Fruit fly (Drosophila melanogaster) whole organism, wandering third instar larva: Measurements from ENCODE around the gene CG11109.
A peak's percentile ranks its signal among the peaks of the same experiment; 100 is the strongest.

ENCODE experiments used
- Abd-B ChIP-seq: fragments of >200 bp; optimal IDR thresholded peaks from 2 replicates; lab custom pipeline; 2017; ENCODE audit warnings: missing biosample characterization, missing genetic modification characterization
- CG32264 ChIP-seq: fragments of 200-800 bp; sonication (Bioruptor generic); optimal IDR thresholded peaks from 2 replicates; lab custom pipeline; 2016; ENCODE audit warnings: missing biosample characterization, missing genetic modification characterization
- CG9705 ChIP-seq: fragments of 200-800 bp; sonication (Bioruptor generic); optimal IDR thresholded peaks from 2 replicates; lab custom pipeline; 2018; ENCODE audit warnings: missing biosample characterization, mild to moderate bottlenecking, missing genetic modification characterization
- CrebA ChIP-seq: fragments of 200-800 bp; sonication (Bioruptor generic); optimal IDR thresholded peaks from 2 replicates; lab custom pipeline; 2016; ENCODE audit warnings: missing biosample characterization, mild to moderate bottlenecking, missing genetic modification characterization, borderline replicate concordance
- Dfd ChIP-seq: fragments of >200 bp; optimal IDR thresholded peaks from 2 replicates; lab custom pipeline; 2017; ENCODE audit warnings: missing biosample characterization, missing genetic modification characterization
- Dif ChIP-seq: fragments of 200-275, 200-300 bp; sonication (Bioruptor generic); optimal IDR thresholded peaks from 2 replicates; lab custom pipeline; 2018; ENCODE audit warnings: missing biosample characterization, missing genetic modification characterization; ENCODE audit not compliant: partially characterized antibody
- GATAd ChIP-seq: sonication (Bioruptor generic); optimal IDR thresholded peaks from 2 replicates; lab custom pipeline; 2016; ENCODE audit warnings: missing biosample characterization, missing genetic modification characterization
- HLH106 ChIP-seq: fragments of 200-800 bp; optimal IDR thresholded peaks from 3 replicates; lab custom pipeline; 2019; ENCODE audit warnings: missing biosample characterization, mild to moderate bottlenecking, missing genetic modification characterization, moderate library complexity
- Hnf4 ChIP-seq: fragments of 200-800 bp; sonication (Bioruptor generic); optimal IDR thresholded peaks from 2 replicates; lab custom pipeline; 2016; ENCODE audit warnings: missing biosample characterization, mild to moderate bottlenecking, missing genetic modification characterization
- Hr78 ChIP-seq: fragments of >200 bp; optimal IDR thresholded peaks from 2 replicates; lab custom pipeline; 2017; ENCODE audit warnings: missing biosample characterization, missing genetic modification characterization
- Hr83 ChIP-seq: fragments of 200-300 bp; sonication (Bioruptor generic); optimal IDR thresholded peaks from 2 replicates; lab custom pipeline; 2016; ENCODE audit warnings: missing biosample characterization, mild to moderate bottlenecking, missing genetic modification characterization, moderate library complexity; ENCODE audit not compliant: poor library complexity, severe bottlenecking
- Jra ChIP-seq: sonication (Bioruptor generic); optimal IDR thresholded peaks from 2 replicates; lab custom pipeline; 2016; ENCODE audit warnings: missing biosample characterization, missing genetic modification characterization
- Mio ChIP-seq: sonication (Bioruptor generic); optimal IDR thresholded peaks from 2 replicates; lab custom pipeline; 2016; ENCODE audit warnings: missing biosample characterization, missing genetic modification characterization
- Myc ChIP-seq: fragments of >200 bp; optimal IDR thresholded peaks from 2 replicates; lab custom pipeline; 2017
- N ChIP-seq: fragments of >200 bp; optimal IDR thresholded peaks from 2 replicates; lab custom pipeline; 2018; ENCODE audit warnings: missing biosample characterization, missing external identifiers, missing genetic modification characterization
- OdsH ChIP-seq: fragments of 200-800 bp; sonication (Bioruptor generic); optimal IDR thresholded peaks from 2 replicates; lab custom pipeline; 2016; ENCODE audit warnings: missing biosample characterization, mild to moderate bottlenecking, missing genetic modification characterization
- Rel ChIP-seq, 2 experiments: fragments of 200-800 bp; sonication (Bioruptor generic) in 1 of 2; optimal IDR thresholded peaks; 2 replicates in 1 of 2; 3 replicates in 1 of 2; lab custom pipeline; 2016 to 2019; ENCODE audit warnings: mild to moderate bottlenecking in 2 of 2, missing biosample characterization in 2 of 2, missing genetic modification characterization in 2 of 2, moderate library complexity in 1 of 2
- Sp1 ChIP-seq: fragments of 200-800 bp; sonication (Bioruptor generic); optimal IDR thresholded peaks from 3 replicates; lab custom pipeline; 2019; ENCODE audit warnings: missing biosample characterization, mild to moderate bottlenecking, missing genetic modification characterization, moderate library complexity
- Vsx2 ChIP-seq: fragments of 200-300, 225-300 bp; sonication (Bioruptor generic); optimal IDR thresholded peaks from 2 replicates; lab custom pipeline; 2018; ENCODE audit warnings: missing biosample characterization, missing genetic modification characterization; ENCODE audit not compliant: partially characterized antibody
- br ChIP-seq: fragments of 200-800 bp; sonication (Bioruptor generic); optimal IDR thresholded peaks from 2 replicates; lab custom pipeline; 2016; ENCODE audit warnings: missing biosample characterization, missing genetic modification characterization
- brk ChIP-seq: fragments of 200-800 bp; sonication (Bioruptor generic); optimal IDR thresholded peaks from 2 replicates; lab custom pipeline; 2016; ENCODE audit warnings: missing biosample characterization, mild to moderate bottlenecking, missing genetic modification characterization
- dl ChIP-seq, 2 experiments: fragments of 175-275, 200-275 bp in 1 of 2; fragments of 200-275 bp in 1 of 2; sonication (Bioruptor generic); optimal IDR thresholded peaks; lab custom pipeline; 2018; ENCODE audit warnings: mild to moderate bottlenecking in 2 of 2, missing biosample characterization in 2 of 2, missing genetic modification characterization in 2 of 2, moderate library complexity in 2 of 2; ENCODE audit not compliant: partially characterized antibody in 2 of 2, insufficient read depth in 1 of 2
- dmrt93B ChIP-seq: fragments of 200-800 bp; sonication (Bioruptor generic); optimal IDR thresholded peaks from 2 replicates; lab custom pipeline; 2018; ENCODE audit warnings: missing biosample characterization, mild to moderate bottlenecking, missing genetic modification characterization
- dsf ChIP-seq: sonication (Bioruptor generic); optimal IDR thresholded peaks from 2 replicates; lab custom pipeline; 2016; ENCODE audit warnings: missing biosample characterization, missing genetic modification characterization, borderline replicate concordance
- ey ChIP-seq: fragments of 200-800 bp; sonication (Bioruptor generic); optimal IDR thresholded peaks from 2 replicates; lab custom pipeline; 2016; ENCODE audit warnings: missing biosample characterization, missing genetic modification characterization
- foxo ChIP-seq, 2 experiments: fragments of 200-800 bp; sonication (Bioruptor generic); optimal IDR thresholded peaks; 2 replicates in 1 of 2; 3 replicates in 1 of 2; lab custom pipeline; 2016 to 2017; ENCODE audit warnings: missing biosample characterization in 2 of 2, missing genetic modification characterization in 2 of 2
- fru ChIP-seq: fragments of 200-800 bp; sonication (Bioruptor generic); optimal IDR thresholded peaks from 3 replicates; lab custom pipeline; 2016; ENCODE audit warnings: missing biosample characterization, mild to moderate bottlenecking, missing genetic modification characterization
- h ChIP-seq: fragments of 200-800 bp; sonication (Bioruptor generic); optimal IDR thresholded peaks from 3 replicates; lab custom pipeline; 2016; ENCODE audit warnings: missing biosample characterization, mild to moderate bottlenecking, missing genetic modification characterization
- jim ChIP-seq: fragments of 175-275, 200-325 bp; sonication (Bioruptor generic); optimal IDR thresholded peaks from 2 replicates; lab custom pipeline; 2016; ENCODE audit warnings: missing biosample characterization, mild to moderate bottlenecking, missing genetic modification characterization
- lola ChIP-seq: fragments of >200 bp; optimal IDR thresholded peaks from 2 replicates; lab custom pipeline; 2017; ENCODE audit warnings: missing biosample characterization, missing genetic modification characterization
- pan ChIP-seq: fragments of >200 bp; optimal IDR thresholded peaks from 2 replicates; lab custom pipeline; 2017
- psq ChIP-seq: fragments of 200-800 bp; sonication (Bioruptor generic); optimal IDR thresholded peaks from 3 replicates; lab custom pipeline; 2017; ENCODE audit warnings: missing biosample characterization, mild to moderate bottlenecking, missing genetic modification characterization, moderate library complexity
- rgr ChIP-seq: fragments of 200-800 bp; sonication (Bioruptor generic); optimal IDR thresholded peaks from 3 replicates; lab custom pipeline; 2016; ENCODE audit warnings: missing biosample characterization, mild to moderate bottlenecking, missing genetic modification characterization
- sage ChIP-seq: fragments of 200-800 bp; sonication (Bioruptor generic); optimal IDR thresholded peaks from 2 replicates; lab custom pipeline; 2016; ENCODE audit warnings: missing biosample characterization, mild to moderate bottlenecking, missing genetic modification characterization
- sv ChIP-seq: fragments of 200-800 bp; sonication (Bioruptor generic); optimal IDR thresholded peaks from 3 replicates; lab custom pipeline; 2016; ENCODE audit warnings: missing biosample characterization, missing genetic modification characterization
- tai ChIP-seq: sonication (Bioruptor generic); optimal IDR thresholded peaks from 2 replicates; lab custom pipeline; 2016; ENCODE audit warnings: missing biosample characterization, missing genetic modification characterization
- usp ChIP-seq: fragments of >200 bp; optimal IDR thresholded peaks from 2 replicates; lab custom pipeline; 2017; ENCODE audit warnings: missing biosample characterization, missing genetic modification characterization
- woc ChIP-seq: sonication (Bioruptor generic); optimal IDR thresholded peaks from 2 replicates; lab custom pipeline; 2016; ENCODE audit warnings: missing biosample characterization, mild to moderate bottlenecking, missing genetic modification characterization

The CG11109 gene

DNA sequence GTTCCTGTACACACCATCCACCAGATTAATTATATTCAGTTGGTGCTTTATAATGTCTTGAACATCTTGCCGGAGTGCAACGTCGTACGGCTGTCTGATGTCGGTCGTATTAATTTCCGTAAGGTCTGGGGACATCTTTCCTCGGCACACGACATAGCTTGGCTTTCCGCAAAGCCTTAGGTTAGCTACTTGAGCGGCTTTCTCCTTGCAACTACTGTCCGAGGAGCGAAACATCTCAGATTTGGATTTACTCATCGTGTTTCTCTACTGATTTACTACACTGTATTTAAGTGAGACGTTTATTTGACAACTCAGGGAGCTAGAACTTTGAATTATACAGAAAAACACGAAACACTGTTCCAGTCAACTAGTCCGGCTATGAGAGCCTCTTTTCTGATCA is 35.2 kb upstream of the CG11109 start, which contains the start of the genes CG11226 and CG45428:
TSS of gene CG11226 (plus strand) at position 301 of the 400 bp plus-strand sequence.
TSS of gene CG45428 (minus strand) at position 303 of the 400 bp plus-strand sequence.
- TF ChIP-seq h (GFP tag; lab: Kevin White, UChicago) (no peak), usp (no peak), psq (GFP tag; lab: Kevin White, UChicago) (no peak), pan (lab: Kevin White, UChicago) (no peak), Mio (GFP tag; lab: Kevin White, UChicago) (no peak), Rel (GFP tag; optimal IDR thresholded peaks at IDR 0.05; lab: Kevin White, UChicago) (no peak), Rel (tag; optimal IDR thresholded peaks at IDR 0.05; lab: Kevin White, UChicago) (no peak), rgr (no peak), OdsH (GFP tag; lab: Kevin White, UChicago) (no peak), ey (GFP tag; lab: Kevin White, UChicago) (no peak), sv (GFP tag; lab: Kevin White, UChicago) (no peak), brk (GFP tag; lab: Kevin White, UChicago) (no peak), Jra (GFP tag; lab: Kevin White, UChicago) (no peak), dsf (GFP tag; lab: Kevin White, UChicago) (no peak), Vsx2 (GFP tag; lab: Kevin White, UChicago) (no peak), HLH106 (no peak), woc (GFP tag; lab: Kevin White, UChicago) (no peak), fru (GFP tag; lab: Kevin White, UChicago) (no peak), Dif (GFP tag; lab: Kevin White, UChicago) (no peak), CG9705 (GFP tag; lab: Kevin White, UChicago) (no peak), dl (GFP tag; optimal IDR thresholded peaks at IDR 0.05; lab: Kevin White, UChicago; ENCODE audit: insufficient read depth in 1 of 2, partially characterized antibody in 2 of 2) (no peak)

DNA sequence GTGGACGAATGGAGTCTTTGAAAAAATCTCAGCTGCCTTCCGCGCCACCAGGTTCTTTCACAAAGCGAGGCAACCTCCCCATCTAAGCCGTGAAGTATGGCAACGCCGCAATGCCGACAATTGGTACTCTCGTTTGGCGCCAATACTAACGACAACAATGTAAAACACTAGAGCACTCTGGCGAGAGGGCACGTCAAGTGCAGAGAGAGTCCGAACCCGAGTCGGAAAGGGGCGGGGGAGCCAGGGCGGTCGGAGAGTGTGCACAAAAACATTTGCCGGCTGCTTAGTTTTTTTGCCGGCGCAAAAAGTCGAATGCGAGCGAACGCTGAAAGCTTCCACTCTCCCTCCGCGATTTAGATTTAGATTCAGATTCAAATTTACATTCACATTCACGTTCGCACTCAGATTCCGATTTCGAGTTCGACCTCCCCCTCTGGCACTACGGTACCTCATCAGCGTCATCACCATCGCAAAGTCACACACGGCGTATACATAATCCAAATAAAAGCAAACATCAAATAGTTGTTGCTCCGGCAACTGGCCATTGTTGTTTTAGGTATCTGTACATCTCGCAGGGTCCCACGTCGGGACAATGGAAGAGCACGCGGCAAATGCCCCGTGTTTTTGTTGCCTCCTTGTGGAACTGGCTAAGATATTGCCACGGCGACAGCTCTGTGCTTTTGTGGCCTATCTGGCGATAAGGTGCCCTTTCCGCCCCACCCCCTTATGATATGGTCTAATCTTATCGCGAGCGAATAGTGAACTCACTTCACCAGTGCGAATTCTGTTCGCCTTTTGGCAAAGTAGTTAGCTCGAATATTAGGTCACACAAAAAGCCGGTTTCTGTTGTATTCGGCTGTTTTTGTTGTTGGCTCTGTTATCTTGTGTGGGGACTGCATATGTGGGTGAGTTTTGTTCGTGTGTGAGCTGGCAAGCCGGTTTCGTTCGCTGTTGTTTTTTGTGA is 34.1 kb upstream of the CG11109 start:
- no peak for TF ChIP-seq Abd-B (GFP tag; lab: Kevin White, UChicago)
- no peak for TF ChIP-seq Mio (GFP tag; lab: Kevin White, UChicago)
- no peak for TF ChIP-seq Vsx2 (GFP tag; lab: Kevin White, UChicago)
- no peak for TF ChIP-seq pan (lab: Kevin White, UChicago)
- TF ChIP-seq CG32264 = no peak
- no peak for TF ChIP-seq GATAd (GFP tag; lab: Kevin White, UChicago)
- TF ChIP-seq h (GFP tag; lab: Kevin White, UChicago) = peak; percentile 14
- peak; percentile 39 for TF ChIP-seq Dif (GFP tag; lab: Kevin White, UChicago)
- no peak for TF ChIP-seq HLH106
- TF ChIP-seq fru (GFP tag; lab: Kevin White, UChicago) = no peak
- no peak for TF ChIP-seq Myc (lab: Kevin White, UChicago)
- no peak for TF ChIP-seq Hnf4 (GFP tag; lab: Kevin White, UChicago)
- TF ChIP-seq lola (GFP tag; lab: Kevin White, UChicago) = no peak
- no peak for TF ChIP-seq foxo (GFP tag; optimal IDR thresholded peaks at IDR 0.05; lab: Kevin White, UChicago)
- no peak for TF ChIP-seq Dfd (GFP tag; lab: Kevin White, UChicago)
- no peak for TF ChIP-seq dmrt93B
- no peak for TF ChIP-seq Jra (GFP tag; lab: Kevin White, UChicago)
- no peak for TF ChIP-seq dsf (GFP tag; lab: Kevin White, UChicago)
- no peak for TF ChIP-seq rgr
- no peak for TF ChIP-seq ey (GFP tag; lab: Kevin White, UChicago)
- peak in 1 of 2 experiments; percentile 60 for TF ChIP-seq dl (GFP tag; optimal IDR thresholded peaks at IDR 0.05; lab: Kevin White, UChicago; ENCODE audit: insufficient read depth in 1 of 2, partially characterized antibody in 2 of 2)
- peak; percentile 16 for TF ChIP-seq OdsH (GFP tag; lab: Kevin White, UChicago)
- no peak for TF ChIP-seq br (GFP tag; lab: Kevin White, UChicago)
- no peak for TF ChIP-seq N
- TF ChIP-seq psq (GFP tag; lab: Kevin White, UChicago) = peak; percentile 23
- no peak for TF ChIP-seq Sp1 (GFP tag; lab: Kevin White, UChicago)
- TF ChIP-seq Hr78 = no peak
- TF ChIP-seq CrebA (GFP tag; lab: Kevin White, UChicago) = peak; percentile 79
- TF ChIP-seq jim (GFP tag; lab: Kevin White, UChicago) = peak; percentile 91
- TF ChIP-seq brk (GFP tag; lab: Kevin White, UChicago) = no peak
- TF ChIP-seq tai (GFP tag; lab: Kevin White, UChicago) = no peak
- TF ChIP-seq sv (GFP tag; lab: Kevin White, UChicago) = no peak
- no peak for TF ChIP-seq Rel (GFP tag; optimal IDR thresholded peaks at IDR 0.05; lab: Kevin White, UChicago)
- peak; percentile 30 for TF ChIP-seq Rel (tag; optimal IDR thresholded peaks at IDR 0.05; lab: Kevin White, UChicago)
- TF ChIP-seq woc (GFP tag; lab: Kevin White, UChicago) = no peak
- TF ChIP-seq sage (GFP tag; lab: Kevin White, UChicago) = no peak
- TF ChIP-seq usp = no peak
- TF ChIP-seq Hr83 (GFP tag; lab: Kevin White, UChicago) = no peak
- TF ChIP-seq CG9705 (GFP tag; lab: Kevin White, UChicago) = no peak
